Worm (Caenorhabditis elegans) whole organism, L1 larva: ENCODE measurements around the gene Y53F4B.7.
"Not testable (repeated sequence)": the region's sequence is repeated elsewhere in the genome, so short reads cannot be mapped to it uniquely, and the experiment has no call there.

Experiments
- C34B4.2 ChIP-seq: sonication (generic microtip); optimal IDR thresholded peaks from 2 replicates; lab custom pipeline; 2017; ENCODE audit warnings: mild to moderate bottlenecking, missing genetic modification characterization, missing compliant biosample characterization
- F16B12.6 ChIP-seq: fragments of 150-350 bp; optimal IDR thresholded peaks from 2 replicates; lab custom pipeline; 2014; ENCODE audit warnings: missing biosample characterization, missing genetic modification characterization
- ama-1 ChIP-seq: fragments of 150-350 bp; optimal IDR thresholded peaks from 2 replicates; lab custom pipeline; 2014
- ceh-8 ChIP-seq: fragments of 200-800 bp; sonication (Bioruptor generic); optimal IDR thresholded peaks from 2 replicates; lab custom pipeline; 2018; ENCODE audit warnings: mild to moderate bottlenecking, missing genetic modification characterization, moderate library complexity, missing compliant biosample characterization
- ceh-88 ChIP-seq: fragments of 200-800 bp; sonication (Bioruptor generic); IDR thresholded peaks from 2 replicates; pipeline ENCODE4 v1.3.6; 2022; ENCODE audit warnings: missing genetic modification characterization, missing compliant biosample characterization
- ces-1 ChIP-seq: fragments of 150-350 bp; optimal IDR thresholded peaks from 2 replicates; lab custom pipeline; 2014; ENCODE audit warnings: missing biosample characterization, missing genetic modification reagents, missing genetic modification characterization
- dsc-1 ChIP-seq: sonication (generic microtip); optimal IDR thresholded peaks from 2 replicates; lab custom pipeline; 2016; ENCODE audit warnings: mild to moderate bottlenecking, missing genetic modification characterization, missing compliant biosample characterization
- efl-1 ChIP-seq, 4 experiments: fragments of 150-350 bp; optimal IDR thresholded peaks in 3 of 4; peaks in 1 of 4; 1 replicate in 1 of 4; 2 replicates in 3 of 4; lab custom pipeline; 2014; ENCODE audit warnings: missing biosample characterization in 2 of 4, missing genetic modification characterization in 2 of 4, missing genetic modification reagents in 2 of 4
- elt-3 ChIP-seq, 6 experiments: fragments of 150-350 bp in 1 of 6; sonication (generic microtip); optimal IDR thresholded peaks; 2 replicates each; lab custom pipeline; 2017 to 2018; ENCODE audit warnings: missing biosample characterization in 6 of 6, missing genetic modification characterization in 6 of 6, inconsistent platforms in 1 of 6
- fkh-8 ChIP-seq: sonication (generic microtip); optimal IDR thresholded peaks from 2 replicates; lab custom pipeline; 2016; ENCODE audit warnings: mild to moderate bottlenecking, missing genetic modification characterization, missing compliant biosample characterization
- hlh-4 ChIP-seq: sonication (generic microtip); optimal IDR thresholded peaks from 2 replicates; lab custom pipeline; 2016; ENCODE audit warnings: mild to moderate bottlenecking, missing genetic modification characterization, missing compliant biosample characterization
- irx-1 ChIP-seq: sonication (generic microtip); optimal IDR thresholded peaks from 2 replicates; lab custom pipeline; 2016; ENCODE audit warnings: missing genetic modification characterization, missing compliant biosample characterization
- isw-1 ChIP-seq: fragments of 200-800 bp; sonication (Bioruptor generic); IDR thresholded peaks from 2 replicates; pipeline ENCODE4 v1.3.6; 2022; ENCODE audit warnings: missing genetic modification characterization, missing compliant biosample characterization
- jun-1 ChIP-seq: fragments of 150-350 bp; optimal IDR thresholded peaks from 2 replicates; lab custom pipeline; 2014; ENCODE audit warnings: missing biosample characterization, missing genetic modification reagents, missing genetic modification characterization
- lin-14 ChIP-seq: fragments of 200-800 bp; sonication (Bioruptor generic); optimal IDR thresholded peaks from 2 replicates; lab custom pipeline; 2018; ENCODE audit warnings: mild to moderate bottlenecking, missing genetic modification characterization, moderate library complexity, missing compliant biosample characterization
- lsy-2 ChIP-seq, 2 experiments: fragments of 150-350 bp; optimal IDR thresholded peaks; 2 replicates each; lab custom pipeline; 2014; ENCODE audit warnings: missing biosample characterization in 2 of 2, missing genetic modification characterization in 2 of 2
- nhr-11 ChIP-seq: fragments of 150-350 bp; optimal IDR thresholded peaks from 2 replicates; lab custom pipeline; 2014; ENCODE audit warnings: missing biosample characterization, missing genetic modification characterization
- nhr-12 ChIP-seq: sonication (generic microtip); optimal IDR thresholded peaks from 2 replicates; lab custom pipeline; 2017; ENCODE audit warnings: missing biosample characterization, missing genetic modification characterization
- nhr-19 ChIP-seq: fragments of 200-800 bp; sonication (Bioruptor generic); conservative IDR thresholded peaks from 2 replicates; pipeline ENCODE4 v1.3.6; 2022; ENCODE audit warnings: missing genetic modification characterization, missing compliant biosample characterization
- nhr-47 ChIP-seq: sonication (generic microtip); optimal IDR thresholded peaks from 2 replicates; lab custom pipeline; 2016; ENCODE audit warnings: mild to moderate bottlenecking, missing genetic modification characterization, moderate library complexity, missing compliant biosample characterization
- nhr-71 ChIP-seq: sonication (generic microtip); optimal IDR thresholded peaks from 2 replicates; lab custom pipeline; 2016; ENCODE audit warnings: mild to moderate bottlenecking, missing genetic modification characterization, moderate library complexity, missing compliant biosample characterization
- nhr-85 ChIP-seq: sonication (generic microtip); peaks from one replicate; lab custom pipeline; 2016; ENCODE audit warnings: missing genetic modification characterization, inconsistent platforms, missing compliant biosample characterization
- skn-1 ChIP-seq: fragments of 150-350 bp; optimal IDR thresholded peaks from 2 replicates; lab custom pipeline; 2014; ENCODE audit warnings: missing biosample characterization, missing genetic modification characterization
- snpc-4 ChIP-seq: fragments of 150-350 bp; optimal IDR thresholded peaks from 2 replicates; lab custom pipeline; 2014; ENCODE audit warnings: missing biosample characterization, missing genetic modification characterization
- snu-23 ChIP-seq: sonication (generic microtip); optimal IDR thresholded peaks from 2 replicates; lab custom pipeline; 2016; ENCODE audit warnings: missing genetic modification characterization, missing compliant biosample characterization
- sup-37 ChIP-seq: fragments of 200-800 bp; sonication (Bioruptor generic); optimal IDR thresholded peaks from 2 replicates; lab custom pipeline; 2018; ENCODE audit warnings: mild to moderate bottlenecking, missing genetic modification characterization, missing compliant biosample characterization
- swsn-7 ChIP-seq: sonication (generic microtip); optimal IDR thresholded peaks from 2 replicates; lab custom pipeline; 2016; ENCODE audit warnings: missing genetic modification characterization, missing compliant biosample characterization
- tlp-1 ChIP-seq: fragments of 150-350 bp; optimal IDR thresholded peaks from 2 replicates; lab custom pipeline; 2014; ENCODE audit warnings: missing biosample characterization, missing genetic modification characterization
- unc-130 ChIP-seq: fragments of 150-350 bp; optimal IDR thresholded peaks from 2 replicates; lab custom pipeline; 2017; ENCODE audit warnings: missing biosample characterization, missing genetic modification characterization, inconsistent platforms
- unc-30 ChIP-seq: sonication (generic microtip); optimal IDR thresholded peaks from 2 replicates; lab custom pipeline; 2017; ENCODE audit warnings: missing biosample characterization, missing genetic modification characterization
- unc-86 ChIP-seq: sonication (generic microtip); optimal IDR thresholded peaks from 2 replicates; lab custom pipeline; 2016; ENCODE audit warnings: missing genetic modification characterization, missing compliant biosample characterization

Y53F4B.7 gene

ce11 chrII:15026389-15026788 is 33.7 kb downstream of the Y53F4B.7 start:
- TF ChIP-seq snpc-4 (tag; lab: Kevin White, UChicago): no peak
- TF ChIP-seq fkh-8 (tag; lab: Kevin White, UChicago): no peak
- no peak for TF ChIP-seq tlp-1 (tag; lab: Kevin White, UChicago)
- no peak for TF ChIP-seq jun-1 (tag; lab: Kevin White, UChicago)
- TF ChIP-seq hlh-4 (tag; lab: Kevin White, UChicago): no peak
- no peak for TF ChIP-seq irx-1 (tag; lab: Kevin White, UChicago)
- TF ChIP-seq nhr-11: no peak
- TF ChIP-seq swsn-7: no peak
- TF ChIP-seq nhr-12 (tag; lab: Kevin White, UChicago): no peak
- no peak for TF ChIP-seq unc-130 (tag; lab: Kevin White, UChicago)
- TF ChIP-seq F16B12.6 (tag; lab: Kevin White, UChicago): no peak
- TF ChIP-seq sup-37 (GFP tag; lab: Kevin White, UChicago): no peak
- no peak for TF ChIP-seq elt-3 (tag; optimal IDR thresholded peaks at IDR 0.05; lab: Kevin White, UChicago)
- TF ChIP-seq, all 84 proteins: peak for 0

DNA sequence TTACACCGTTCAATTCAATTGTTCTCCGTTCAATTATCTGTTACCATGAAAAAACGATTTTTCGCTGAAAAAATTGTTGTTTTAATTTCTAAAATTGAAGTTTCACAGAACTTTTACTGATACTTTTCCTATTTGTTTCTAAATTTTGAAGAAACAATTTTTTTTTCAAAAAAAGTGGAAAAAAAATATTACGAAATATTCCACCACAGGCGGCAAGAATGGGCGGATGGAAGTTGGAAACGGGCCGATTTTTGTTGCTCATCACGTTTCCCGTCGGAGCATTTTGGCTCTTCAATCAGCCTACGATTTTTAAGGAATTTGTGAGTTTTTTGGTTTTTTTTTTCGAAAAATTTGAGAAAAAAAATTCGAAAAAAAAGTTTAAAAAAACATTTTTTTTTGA is 45.1 kb downstream of the Y53F4B.7 start, which contains the start of gene Y53F4B.14:
Y53F4B.14 (plus strand) TSS at position 210 of the 400 bp plus-strand sequence.
- TF ChIP-seq unc-30 (tag; lab: Kevin White, UChicago) (no peak), dsc-1 (tag; lab: Kevin White, UChicago) (no peak), lsy-2 (tag; optimal IDR thresholded peaks at IDR 0.05; lab: Kevin White, UChicago) (peak in 1 of 2 experiments; percentile 7), ceh-8 (GFP tag; lab: Kevin White, UChicago) (no peak), skn-1 (tag; lab: Kevin White, UChicago) (peak; percentile 11)

- TF ChIP-seq efl-1 (optimal IDR thresholded peaks at IDR 0.05; lab: Kevin White, UChicago) (no peak), efl-1 (GFP tag; optimal IDR thresholded peaks at IDR 0.05 in 1 of 2; lab: Kevin White, UChicago) (peak in 1 of 2 experiments; percentile 36), ama-1 (lab: Kevin White, UChicago) (no peak), sup-37 (GFP tag; lab: Kevin White, UChicago) (no peak), ces-1 (GFP tag; lab: Kevin White, UChicago) (no peak)
Observed at ce11 chrII:15039104-15039503, 46.4 kb downstream of the Y53F4B.7 start, which contains the start of gene trip-4. Gene trip-4, plus strand, starts transcription at chrII:15039404.

- TF ChIP-seq nhr-85 (peak; percentile 59), C34B4.2 (no peak)
Observed at ce11 chrII:15042310-15042709, 49.6 kb downstream of the Y53F4B.7 start.

- peak; percentile 42 for TF ChIP-seq nhr-71 (tag; lab: Kevin White, UChicago)
- TF ChIP-seq efl-1 (optimal IDR thresholded peaks at IDR 0.05; lab: Kevin White, UChicago): peak in 1 of 2 experiments; percentile 20
- TF ChIP-seq efl-1 (GFP tag; optimal IDR thresholded peaks at IDR 0.05 in 1 of 2; lab: Kevin White, UChicago): not testable (repeated sequence)
- TF ChIP-seq ama-1 (lab: Kevin White, UChicago): peak; percentile 40
- TF ChIP-seq isw-1 (GFP tag; lab: Robert Waterston, UW): peak; percentile 30; the same call in 1 of the 2 replicates
- TF ChIP-seq fkh-8 (tag; lab: Kevin White, UChicago): peak; percentile 10
- peak; percentile 6 for TF ChIP-seq snu-23
- TF ChIP-seq lin-14: peak; percentile 42
- TF ChIP-seq unc-86 (tag; lab: Kevin White, UChicago): peak; percentile 17
- peak; percentile 49 for TF ChIP-seq nhr-19 (GFP tag; lab: Robert Waterston, UW)
- peak; percentile 43 for TF ChIP-seq nhr-47
- TF ChIP-seq ceh-88: peak; percentile 15; the same call in 1 of the 2 replicates
Observed at ce11 chrII:15042783-15043182, 50.1 kb downstream of the Y53F4B.7 start.
